Worm (Caenorhabditis elegans): ENCODE data around the gene set-14.

The set-14 gene

ce11 chrII:10796194-10796593, at the start of gene set-14:
TSS of gene set-14 (minus strand) at chrII:10796294.
- TF ChIP-seq daf-12 (tag; optimal IDR thresholded peaks at IDR 0.05): no peak
- TF ChIP-seq aly-2 (tag; optimal IDR thresholded peaks at IDR 0.05): no peak
- TF ChIP-seq nhr-237 (tag; optimal IDR thresholded peaks at IDR 0.05): no peak
- no peak for TF ChIP-seq nfya-1 (tag; optimal IDR thresholded peaks at IDR 0.05; ENCODE audit: insufficient read depth)
- TF ChIP-seq elt-2 (tag; optimal IDR thresholded peaks at IDR 0.05): no peak
- TF ChIP-seq egl-5 (tag; optimal IDR thresholded peaks at IDR 0.05): no peak
- no peak for TF ChIP-seq lin-39 (tag; optimal IDR thresholded peaks at IDR 0.05)
- no peak for TF ChIP-seq nhr-76 (tag; optimal IDR thresholded peaks at IDR 0.05)
- TF ChIP-seq nhr-11 (tag; optimal IDR thresholded peaks at IDR 0.05): no peak
- TF ChIP-seq snpc-4 (tag; optimal IDR thresholded peaks at IDR 0.05): no peak
- no peak for TF ChIP-seq nhr-43 (tag; optimal IDR thresholded peaks at IDR 0.05; ENCODE audit: poor library complexity, severe bottlenecking)
- no peak for TF ChIP-seq tbx-2 (tag; optimal IDR thresholded peaks at IDR 0.05)

DNA sequence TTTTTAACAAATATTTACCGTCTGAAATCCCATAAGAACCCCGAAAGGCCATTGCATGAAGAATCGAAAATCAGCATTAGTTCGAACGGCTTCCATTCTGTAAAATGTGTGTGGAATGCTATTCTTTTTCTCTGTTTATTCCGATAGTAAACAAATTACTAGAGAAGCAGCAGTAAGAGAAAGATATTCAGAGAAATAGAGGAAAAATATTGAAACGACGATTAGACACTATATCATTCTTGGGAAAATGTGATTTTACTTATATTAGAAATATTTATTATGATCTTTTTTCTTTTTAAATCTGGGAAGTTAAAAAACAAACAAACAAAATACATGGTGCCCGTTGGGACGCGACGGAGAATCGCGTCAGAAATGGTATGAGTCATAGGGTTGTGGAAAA, 47.4 kb upstream of the set-14 start, which contains the start of gene M106.8:
M106.8 (minus strand) TSS at position 101 of the 400 bp plus-strand sequence.
- TF ChIP-seq ceh-28 (tag; optimal IDR thresholded peaks at IDR 0.05) (no peak), fkh-2 (tag; optimal IDR thresholded peaks at IDR 0.05) (no peak), mml-1 (tag; optimal IDR thresholded peaks at IDR 0.05) (no peak), tbx-2 (tag; optimal IDR thresholded peaks at IDR 0.05) (no peak), pqm-1 (tag; optimal IDR thresholded peaks at IDR 0.05) (no peak), ceh-9 (tag; optimal IDR thresholded peaks at IDR 0.05) (no peak)

DNA sequence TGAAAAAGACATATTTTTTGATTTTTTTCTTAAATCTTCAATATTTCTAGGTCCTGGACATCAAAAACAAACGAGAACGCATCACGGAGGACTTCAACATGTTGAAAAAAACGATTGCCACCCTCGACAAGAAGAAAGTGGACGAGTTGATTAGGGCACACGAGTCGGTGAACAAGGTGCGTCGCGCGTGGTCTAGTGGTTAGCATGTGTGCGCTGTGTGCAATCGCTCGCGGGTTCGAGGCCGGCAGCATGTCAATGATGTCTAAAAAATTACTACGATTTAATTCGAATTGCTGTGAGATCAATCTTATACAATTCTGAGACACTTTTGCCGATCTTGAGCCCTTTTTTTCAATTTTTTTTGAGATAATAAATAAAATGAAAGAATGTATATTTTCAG, 44.0 kb upstream of the set-14 start:
- TF ChIP-seq egl-27 (tag; optimal IDR thresholded peaks at IDR 0.05) (no peak), lsy-12 (tag; optimal IDR thresholded peaks at IDR 0.05) (peak; percentile 74), pha-4 (tag; optimal IDR thresholded peaks at IDR 0.05) (peak; percentile 78), lin-15B (tag; optimal IDR thresholded peaks at IDR 0.05) (peak; percentile 45), ama-1 (optimal IDR thresholded peaks at IDR 0.05) (peak; percentile 52), zag-1 (tag; optimal IDR thresholded peaks at IDR 0.05) (no peak), daf-12 (tag; optimal IDR thresholded peaks at IDR 0.05) (no peak), mml-1 (tag; optimal IDR thresholded peaks at IDR 0.05) (no peak), fos-1 (tag; optimal IDR thresholded peaks at IDR 0.05) (no peak), R02D3.7 (tag; optimal IDR thresholded peaks at IDR 0.05) (peak; percentile 43), ceh-28 (tag; optimal IDR thresholded peaks at IDR 0.05) (no peak), nhr-23 (tag; optimal IDR thresholded peaks at IDR 0.05) (peak; percentile 44), nfya-1 (tag; optimal IDR thresholded peaks at IDR 0.05; ENCODE audit: insufficient read depth) (peak; percentile 79), skn-1 (tag; optimal IDR thresholded peaks at IDR 0.05) (peak; percentile 12), fkh-2 (tag; optimal IDR thresholded peaks at IDR 0.05) (no peak), nhr-237 (tag; optimal IDR thresholded peaks at IDR 0.05) (no peak), unc-39 (tag; optimal IDR thresholded peaks at IDR 0.05) (no peak), ceh-9 (tag; optimal IDR thresholded peaks at IDR 0.05) (no peak), tbx-2 (tag; optimal IDR thresholded peaks at IDR 0.05) (peak; percentile 62), ztf-4 (tag; optimal IDR thresholded peaks at IDR 0.05) (peak; percentile 68), ztf-11 (tag; optimal IDR thresholded peaks at IDR 0.05) (peak; percentile 28), elt-2 (tag; optimal IDR thresholded peaks at IDR 0.05) (peak; percentile 58), jun-1 (tag; optimal IDR thresholded peaks at IDR 0.05) (peak; percentile 72), nhr-77 (tag; optimal IDR thresholded peaks at IDR 0.05) (peak; percentile 77), elt-1 (tag; optimal IDR thresholded peaks at IDR 0.05) (no peak), nhr-25 (tag; optimal IDR thresholded peaks at IDR 0.05) (peak; percentile 71), ceh-16 (tag; optimal IDR thresholded peaks at IDR 0.05) (no peak), lin-39 (tag; optimal IDR thresholded peaks at IDR 0.05) (peak; percentile 94), sea-2 (GFP tag; optimal IDR thresholded peaks at IDR 0.05) (no peak), aly-2 (tag; optimal IDR thresholded peaks at IDR 0.05) (no peak), hmg-11 (tag; optimal IDR thresholded peaks at IDR 0.05) (peak; percentile 90), mdl-1 (tag; optimal IDR thresholded peaks at IDR 0.05) (no peak), nhr-67 (tag; optimal IDR thresholded peaks at IDR 0.05) (no peak), nhr-76 (tag; optimal IDR thresholded peaks at IDR 0.05) (no peak), eor-1 (tag; optimal IDR thresholded peaks at IDR 0.05) (no peak), ZK546.5 (tag; optimal IDR thresholded peaks at IDR 0.05) (no peak), snpc-4 (tag; optimal IDR thresholded peaks at IDR 0.05) (peak; percentile 20), ceh-82 (tag; optimal IDR thresholded peaks at IDR 0.05) (no peak), fkh-10 (GFP tag; optimal IDR thresholded peaks at IDR 0.05) (peak; percentile 8), nhr-28 (tag; optimal IDR thresholded peaks at IDR 0.05) (no peak), pqm-1 (tag; optimal IDR thresholded peaks at IDR 0.05) (peak; percentile 36), unc-62 (GFP tag; optimal IDR thresholded peaks at IDR 0.05) (peak; percentile 40), egl-5 (tag; optimal IDR thresholded peaks at IDR 0.05) (no peak), nhr-43 (tag; optimal IDR thresholded peaks at IDR 0.05; ENCODE audit: poor library complexity, severe bottlenecking) (peak; percentile 83), nhr-11 (tag; optimal IDR thresholded peaks at IDR 0.05) (peak; percentile 46), nhr-12 (tag; optimal IDR thresholded peaks at IDR 0.05) (no peak), elt-3 (tag; optimal IDR thresholded peaks at IDR 0.05) (peak in 1 of 3 experiments; percentile 81)

Measured in whole organism, L3 larva.